Worm (Caenorhabditis elegans) whole organism, L3 larva: Measurements from ENCODE around the gene T23B7.3.

Source experiments
- R02D3.7 ChIP-seq: fragments of 150-350 bp; optimal IDR thresholded peaks from 2 replicates; lab custom pipeline; 2014; ENCODE audit warnings: missing biosample characterization, missing genetic modification characterization
- ZK546.5 ChIP-seq: sonication (generic microtip); optimal IDR thresholded peaks from 2 replicates; lab custom pipeline; 2017; ENCODE audit warnings: missing biosample characterization, missing genetic modification characterization
- aly-2 ChIP-seq: fragments of 150-350 bp; optimal IDR thresholded peaks from 2 replicates; lab custom pipeline; 2014; ENCODE audit warnings: missing biosample characterization, missing genetic modification characterization
- ama-1 ChIP-seq: fragments of 150-350 bp; optimal IDR thresholded peaks from 2 replicates; lab custom pipeline; 2018
- ceh-16 ChIP-seq: sonication (generic microtip); optimal IDR thresholded peaks from 2 replicates; lab custom pipeline; 2017; ENCODE audit warnings: missing biosample characterization, missing genetic modification characterization
- ceh-28 ChIP-seq: fragments of 150-350 bp; optimal IDR thresholded peaks from 2 replicates; lab custom pipeline; 2014; ENCODE audit warnings: missing biosample characterization, missing genetic modification reagents, missing genetic modification characterization
- daf-12 ChIP-seq: fragments of 150-350 bp; optimal IDR thresholded peaks from 2 replicates; lab custom pipeline; 2014; ENCODE audit warnings: missing biosample characterization, missing genetic modification reagents, missing genetic modification characterization
- egl-27 ChIP-seq: sonication (generic microtip); optimal IDR thresholded peaks from 4 replicates; lab custom pipeline; 2017; ENCODE audit warnings: missing biosample characterization, missing genetic modification reagents, missing genetic modification characterization
- egl-5 ChIP-seq: fragments of 150-350 bp; optimal IDR thresholded peaks from 2 replicates; lab custom pipeline; 2017; ENCODE audit warnings: missing biosample characterization, missing genetic modification reagents, missing genetic modification characterization, inconsistent platforms
- elt-1 ChIP-seq: fragments of 150-350 bp; optimal IDR thresholded peaks from 2 replicates; lab custom pipeline; 2014; ENCODE audit warnings: missing biosample characterization, missing genetic modification characterization
- elt-2 ChIP-seq: sonication (generic microtip); optimal IDR thresholded peaks from 2 replicates; lab custom pipeline; 2016; ENCODE audit warnings: missing genetic modification reagents, mild to moderate bottlenecking, missing genetic modification characterization, missing compliant biosample characterization
- eor-1 ChIP-seq, 2 experiments: fragments of 150-350 bp; optimal IDR thresholded peaks; 2 replicates each; lab custom pipeline; 2014 to 2018; ENCODE audit warnings: missing biosample characterization in 2 of 2, missing genetic modification characterization in 2 of 2
- fkh-10 ChIP-seq: sonication (generic microtip); optimal IDR thresholded peaks from 2 replicates; lab custom pipeline; 2017; ENCODE audit warnings: missing biosample characterization, missing genetic modification reagents, missing genetic modification characterization
- fkh-2 ChIP-seq: fragments of 150-350 bp; optimal IDR thresholded peaks from 2 replicates; lab custom pipeline; 2014; ENCODE audit warnings: missing biosample characterization, missing genetic modification reagents, missing genetic modification characterization
- fos-1 ChIP-seq: fragments of 150-350 bp; optimal IDR thresholded peaks from 2 replicates; lab custom pipeline; 2014; ENCODE audit warnings: missing biosample characterization, missing genetic modification characterization
- hmg-11 ChIP-seq: sonication (generic microtip); optimal IDR thresholded peaks from 2 replicates; lab custom pipeline; 2016; ENCODE audit warnings: missing genetic modification characterization, missing compliant biosample characterization
- jun-1 ChIP-seq: fragments of 150-350 bp; optimal IDR thresholded peaks from 2 replicates; lab custom pipeline; 2014; ENCODE audit warnings: missing biosample characterization, missing genetic modification reagents, missing genetic modification characterization
- lin-39 ChIP-seq: fragments of 150-350 bp; optimal IDR thresholded peaks from 2 replicates; lab custom pipeline; 2018; ENCODE audit warnings: missing biosample characterization, missing genetic modification reagents, missing genetic modification characterization
- lsy-12 ChIP-seq: sonication (generic microtip); optimal IDR thresholded peaks from 2 replicates; lab custom pipeline; 2016; ENCODE audit warnings: mild to moderate bottlenecking, missing genetic modification characterization, missing compliant biosample characterization
- mdl-1 ChIP-seq: fragments of 150-350 bp; optimal IDR thresholded peaks from 2 replicates; lab custom pipeline; 2014; ENCODE audit warnings: missing biosample characterization, missing genetic modification characterization
- mml-1 ChIP-seq: fragments of 150-350 bp; sonication (generic microtip); optimal IDR thresholded peaks from 3 replicates; lab custom pipeline; 2014; ENCODE audit warnings: missing biosample characterization, missing genetic modification characterization
- nfya-1 ChIP-seq: sonication (generic microtip); optimal IDR thresholded peaks from 2 replicates; lab custom pipeline; 2017; ENCODE audit warnings: missing genetic modification characterization, mild to moderate bottlenecking, missing compliant biosample characterization, antibody characterized with exemption, moderate library complexity; ENCODE audit not compliant: insufficient read depth
- nhr-11 ChIP-seq: fragments of 150-350 bp; optimal IDR thresholded peaks from 2 replicates; lab custom pipeline; 2014; ENCODE audit warnings: missing biosample characterization, missing genetic modification characterization
- nhr-12 ChIP-seq: fragments of 150-350 bp; optimal IDR thresholded peaks from 2 replicates; lab custom pipeline; 2014; ENCODE audit warnings: missing biosample characterization, missing genetic modification characterization
- nhr-23 ChIP-seq: fragments of 150-350 bp; optimal IDR thresholded peaks from 2 replicates; lab custom pipeline; 2014; ENCODE audit warnings: missing biosample characterization, missing genetic modification reagents, missing genetic modification characterization
- nhr-237 ChIP-seq: fragments of 150-350 bp; optimal IDR thresholded peaks from 2 replicates; lab custom pipeline; 2014; ENCODE audit warnings: missing biosample characterization, missing genetic modification characterization
- nhr-25 ChIP-seq: sonication (generic microtip); optimal IDR thresholded peaks from 2 replicates; lab custom pipeline; 2017; ENCODE audit warnings: missing biosample characterization, missing genetic modification characterization
- nhr-43 ChIP-seq: sonication (generic microtip); optimal IDR thresholded peaks from 2 replicates; lab custom pipeline; 2016; ENCODE audit warnings: mild to moderate bottlenecking, missing genetic modification characterization, missing compliant biosample characterization; ENCODE audit not compliant: poor library complexity, severe bottlenecking
- nhr-67 ChIP-seq: fragments of 150-350 bp; optimal IDR thresholded peaks from 2 replicates; lab custom pipeline; 2014; ENCODE audit warnings: missing biosample characterization, missing genetic modification characterization
- nhr-76 ChIP-seq: fragments of 150-350 bp; sonication (generic microtip); optimal IDR thresholded peaks from 5 replicates; lab custom pipeline; 2014; ENCODE audit warnings: missing biosample characterization, missing genetic modification characterization
- nhr-77 ChIP-seq: fragments of 150-350 bp; optimal IDR thresholded peaks from 2 replicates; lab custom pipeline; 2014; ENCODE audit warnings: missing biosample characterization, missing genetic modification characterization
- pha-4 ChIP-seq: fragments of 150-350 bp; optimal IDR thresholded peaks from 2 replicates; lab custom pipeline; 2014; ENCODE audit warnings: missing biosample characterization, missing genetic modification reagents, missing genetic modification characterization
- pqm-1 ChIP-seq: fragments of 150-350 bp; optimal IDR thresholded peaks from 2 replicates; lab custom pipeline; 2017; ENCODE audit warnings: missing biosample characterization, missing genetic modification characterization, inconsistent platforms
- sea-2 ChIP-seq: fragments of 150-350 bp; sonication (generic microtip); optimal IDR thresholded peaks from 4 replicates; lab custom pipeline; 2014; ENCODE audit warnings: missing biosample characterization, missing genetic modification reagents, missing genetic modification characterization
- skn-1 ChIP-seq: fragments of 150-350 bp; optimal IDR thresholded peaks from 2 replicates; lab custom pipeline; 2014; ENCODE audit warnings: missing biosample characterization, missing genetic modification characterization
- snpc-4 ChIP-seq: fragments of 150-350 bp; optimal IDR thresholded peaks from 2 replicates; lab custom pipeline; 2014; ENCODE audit warnings: missing biosample characterization, missing genetic modification characterization
- unc-39 ChIP-seq: sonication (generic microtip); optimal IDR thresholded peaks from 4 replicates; lab custom pipeline; 2017; ENCODE audit warnings: missing biosample characterization, missing genetic modification characterization
- unc-62 ChIP-seq: fragments of 150-350 bp; sonication (generic microtip); optimal IDR thresholded peaks from 4 replicates; lab custom pipeline; 2014; ENCODE audit warnings: missing biosample characterization, missing genetic modification reagents, missing genetic modification characterization
- ztf-4 ChIP-seq: fragments of 150-350 bp; optimal IDR thresholded peaks from 2 replicates; lab custom pipeline; 2014; ENCODE audit warnings: missing biosample characterization, missing genetic modification characterization

Gene T23B7.3

DNA sequence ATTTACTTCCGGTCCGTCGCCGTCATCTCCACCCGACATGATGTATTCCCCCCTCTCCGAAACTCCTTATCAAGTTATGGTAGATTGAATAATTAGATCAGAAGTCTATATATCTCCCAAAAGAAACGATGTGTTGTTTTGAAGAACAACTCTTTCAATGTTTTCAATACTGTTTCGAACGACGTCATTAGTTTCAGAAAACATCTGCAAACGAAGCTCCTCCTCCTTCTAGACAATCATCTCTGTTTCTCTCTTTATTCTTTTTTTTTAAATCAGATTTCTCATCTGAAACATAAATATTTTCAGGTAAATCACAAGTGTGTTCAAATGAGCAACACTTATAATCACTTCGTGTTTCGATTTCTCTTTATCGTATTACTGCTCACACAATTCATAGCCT is at the start of gene T23B7.3:
T23B7.3 (plus strand) TSS at position 301 of the 400 bp plus-strand sequence.
- no peak for TF ChIP-seq lsy-12 (tag; lab: Kevin White, UChicago)
- no peak for TF ChIP-seq pha-4 (tag; lab: Kevin White, UChicago)
- TF ChIP-seq nhr-12: no peak
- no peak for TF ChIP-seq mdl-1 (tag; lab: Kevin White, UChicago)
- no peak for TF ChIP-seq skn-1 (tag; lab: Kevin White, UChicago)
- TF ChIP-seq sea-2 (GFP tag; lab: Kevin White, UChicago): no peak
- TF ChIP-seq unc-39 (tag; lab: Kevin White, UChicago): no peak
- no peak for TF ChIP-seq mml-1 (tag; lab: Kevin White, UChicago)
- TF ChIP-seq hmg-11 (tag; lab: Kevin White, UChicago): no peak
- no peak for TF ChIP-seq eor-1 (tag; optimal IDR thresholded peaks at IDR 0.05; lab: Kevin White, UChicago)
- no peak for TF ChIP-seq nfya-1 (tag; lab: Kevin White, UChicago)
- TF ChIP-seq snpc-4 (tag; lab: Kevin White, UChicago): no peak
- TF ChIP-seq nhr-43 (tag; lab: Kevin White, UChicago): no peak
- no peak for TF ChIP-seq daf-12
- TF ChIP-seq, all 47 proteins: peak for 0

DNA sequence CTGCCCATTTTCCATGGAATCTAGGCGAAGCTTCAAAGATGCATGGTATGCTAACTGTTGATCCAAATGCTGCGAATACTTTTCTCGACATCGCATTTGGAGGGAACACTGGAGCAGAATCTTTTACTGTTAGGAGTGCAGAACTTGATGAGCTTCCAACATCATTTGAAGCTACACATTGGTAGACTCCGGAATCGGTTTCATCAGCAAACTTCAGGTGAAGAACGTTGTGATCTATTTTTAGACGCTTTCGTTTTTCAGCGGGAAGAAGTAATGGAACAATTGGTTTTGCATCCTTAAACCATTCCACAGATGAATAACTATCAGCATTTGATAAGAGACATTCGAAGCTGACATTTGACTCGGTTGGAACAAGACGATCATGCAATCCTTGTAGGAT is 49.5 kb upstream of the T23B7.3 start:
- no peak for TF ChIP-seq R02D3.7
- no peak for TF ChIP-seq jun-1 (tag; lab: Kevin White, UChicago)
- no peak for TF ChIP-seq snpc-4 (tag; lab: Kevin White, UChicago)
- no peak for TF ChIP-seq nfya-1 (tag; lab: Kevin White, UChicago)
- TF ChIP-seq ama-1 (lab: Kevin White, UChicago): no peak
- TF ChIP-seq nhr-25 (tag; lab: Kevin White, UChicago): no peak
- TF ChIP-seq aly-2: no peak
- TF ChIP-seq egl-5 (tag; lab: Kevin White, UChicago): no peak
- TF ChIP-seq nhr-23 (tag; lab: Kevin White, UChicago): no peak
- no peak for TF ChIP-seq nhr-77
- TF ChIP-seq ztf-4: no peak
- no peak for TF ChIP-seq nhr-11 (tag; lab: Kevin White, UChicago)
- no peak for TF ChIP-seq ceh-28 (tag; lab: Kevin White, UChicago)
- TF ChIP-seq, all 47 proteins: peak for 0

DNA sequence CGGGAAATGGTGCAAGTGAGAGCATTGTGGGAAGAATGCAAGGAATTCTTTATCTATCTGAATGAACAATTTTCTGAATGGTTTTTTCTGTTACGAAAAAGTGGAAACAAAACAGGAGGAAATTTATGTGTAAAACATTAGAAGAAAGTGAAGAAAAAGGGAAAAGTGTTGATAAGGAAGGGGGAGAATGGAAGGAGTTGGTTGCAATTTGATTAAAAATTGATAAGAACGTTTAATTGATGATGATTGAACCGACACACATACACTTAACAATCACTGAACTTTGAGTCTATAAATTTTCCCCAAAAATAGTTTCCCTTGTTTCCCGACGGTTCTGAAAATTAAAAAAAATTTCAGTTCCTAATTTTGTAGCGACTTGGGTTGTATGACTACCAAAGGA is 47.1 kb upstream of the T23B7.3 start:
- TF ChIP-seq pqm-1 (tag; lab: Kevin White, UChicago) (peak; percentile 38), R02D3.7 (no peak), pha-4 (tag; lab: Kevin White, UChicago) (peak; percentile 10), ama-1 (lab: Kevin White, UChicago) (no peak), nhr-23 (tag; lab: Kevin White, UChicago) (no peak), nhr-237 (no peak), fkh-2 (tag; lab: Kevin White, UChicago) (no peak), nhr-11 (tag; lab: Kevin White, UChicago) (no peak), elt-2 (tag; lab: Kevin White, UChicago) (peak; percentile 96), eor-1 (tag; optimal IDR thresholded peaks at IDR 0.05; lab: Kevin White, UChicago) (no peak), fkh-10 (GFP tag; lab: Kevin White, UChicago) (no peak), unc-39 (tag; lab: Kevin White, UChicago) (no peak), egl-27 (tag; lab: Kevin White, UChicago) (no peak), ceh-16 (no peak), nhr-67 (no peak)

DNA sequence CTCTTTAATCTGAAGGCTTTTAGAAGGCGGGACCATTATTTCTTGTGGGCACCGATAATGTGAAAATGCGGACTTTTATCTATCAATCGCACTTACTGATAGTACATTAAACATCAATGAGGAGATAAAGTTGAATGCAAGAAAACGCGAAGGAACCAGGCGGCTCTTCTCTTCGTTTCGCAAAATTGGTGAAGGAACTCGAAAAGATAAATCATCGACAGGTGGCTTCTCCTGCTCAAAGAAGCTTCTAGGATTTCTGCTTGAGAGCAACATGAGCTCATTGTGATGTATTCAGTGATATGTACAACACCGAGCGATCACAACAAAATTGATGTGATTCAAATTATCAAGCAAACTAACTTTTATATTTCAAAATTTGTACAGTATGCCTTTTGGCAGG is 44.2 kb upstream of the T23B7.3 start:
- TF ChIP-seq nhr-77 (no peak), nhr-67 (no peak), egl-5 (tag; lab: Kevin White, UChicago) (peak; percentile 16)

DNA sequence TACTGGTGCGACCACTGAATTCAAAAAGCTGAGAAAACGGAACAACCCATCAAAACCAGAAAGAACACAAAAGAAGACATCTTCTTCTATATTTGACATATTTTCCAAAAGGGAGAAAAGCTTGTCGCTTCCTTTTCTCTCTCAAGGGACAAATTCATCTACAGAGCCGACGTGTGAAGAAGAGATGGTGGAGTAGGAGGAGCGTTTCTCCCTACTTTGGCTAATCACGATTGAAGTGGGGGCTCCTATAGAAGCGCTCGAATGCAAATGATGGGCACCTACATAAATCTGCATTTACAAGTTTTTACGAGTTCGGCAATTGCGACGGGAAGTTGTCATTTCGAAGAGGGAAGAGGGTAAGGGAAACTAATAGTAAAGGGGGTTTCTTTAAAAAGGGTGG is 43.7 kb upstream of the T23B7.3 start:
- no peak for TF ChIP-seq nhr-76 (tag; lab: Kevin White, UChicago)
- TF ChIP-seq hmg-11 (tag; lab: Kevin White, UChicago): no peak
- no peak for TF ChIP-seq ZK546.5
- no peak for TF ChIP-seq pha-4 (tag; lab: Kevin White, UChicago)
- no peak for TF ChIP-seq aly-2
- peak; percentile 34 for TF ChIP-seq elt-1 (tag; lab: Kevin White, UChicago)
- TF ChIP-seq lin-39 (tag; lab: Kevin White, UChicago): peak; percentile 36
- peak; percentile 41 for TF ChIP-seq unc-62 (GFP tag; lab: Kevin White, UChicago)
- no peak for TF ChIP-seq ztf-4
- TF ChIP-seq nhr-67: no peak
- no peak for TF ChIP-seq mml-1 (tag; lab: Kevin White, UChicago)
- TF ChIP-seq fos-1 (tag; lab: Kevin White, UChicago): no peak
- no peak for TF ChIP-seq ceh-28 (tag; lab: Kevin White, UChicago)
